Fruit fly (Drosophila melanogaster) whole organism, embryonic: Measurements from ENCODE around the gene raw.

ENCODE experiments used
- Atf3 ChIP-seq: fragments of 200-800 bp; sonication (Bioruptor generic); optimal IDR thresholded peaks from 3 replicates; lab custom pipeline; 2016; ENCODE audit warnings: missing biosample characterization, missing genetic modification characterization
- Atf6 ChIP-seq: fragments of 200-800 bp; sonication (Bioruptor generic); IDR thresholded peaks from 2 replicates; pipeline ENCODE4 v1.3.6; 2022; ENCODE audit warnings: missing biosample characterization, missing genetic modification characterization
- B-H1 ChIP-seq: fragments of 200-800 bp; sonication (Bioruptor generic); IDR thresholded peaks from 3 replicates; pipeline ENCODE4 v1.3.6; 2022; ENCODE audit warnings: missing biosample characterization, missing genetic modification characterization
- C15 ChIP-seq: fragments of 200-800 bp; sonication (Bioruptor generic); IDR thresholded peaks from 3 replicates; pipeline ENCODE4 v1.3.6; 2022; ENCODE audit warnings: missing biosample characterization, missing genetic modification characterization
- CG12219 ChIP-seq: fragments of 200-800 bp; sonication (Bioruptor generic); optimal IDR thresholded peaks from 3 replicates; lab custom pipeline; 2018; ENCODE audit warnings: missing biosample characterization, mild to moderate bottlenecking, missing genetic modification characterization
- CG13123 ChIP-seq: fragments of 200-800 bp; sonication (Bioruptor generic); optimal IDR thresholded peaks from 2 replicates; lab custom pipeline; 2016; ENCODE audit warnings: missing biosample characterization, missing genetic modification characterization
- CG14014 ChIP-seq: fragments of 200-800 bp; sonication (Bioruptor generic); IDR thresholded peaks from 2 replicates; pipeline ENCODE4 v1.3.6; 2022; ENCODE audit warnings: missing biosample characterization, missing genetic modification characterization
- CG14441 ChIP-seq: fragments of 200-800 bp; sonication (Bioruptor generic); IDR thresholded peaks from 2 replicates; pipeline ENCODE4 v1.3.6; 2022; ENCODE audit warnings: missing biosample characterization, missing genetic modification characterization
- CG16863 ChIP-seq: fragments of 200-800 bp; sonication (Bioruptor generic); optimal IDR thresholded peaks from 3 replicates; lab custom pipeline; 2016; ENCODE audit warnings: missing biosample characterization, missing genetic modification characterization
- CG17802 ChIP-seq: fragments of 200-800 bp; sonication (Bioruptor generic); optimal IDR thresholded peaks from 2 replicates; lab custom pipeline; 2018; ENCODE audit warnings: missing biosample characterization, mild to moderate bottlenecking, missing genetic modification characterization, moderate library complexity
- CG3281 ChIP-seq: fragments of 200-800 bp; sonication (Bioruptor generic); optimal IDR thresholded peaks from 3 replicates; lab custom pipeline; 2017; ENCODE audit warnings: missing biosample characterization, mild to moderate bottlenecking, missing genetic modification characterization
- CG3838 ChIP-seq: fragments of 200-800 bp; sonication (Bioruptor generic); optimal IDR thresholded peaks from 3 replicates; lab custom pipeline; 2016; ENCODE audit warnings: missing biosample characterization, missing genetic modification characterization
- CG4282 ChIP-seq: fragments of 200-800 bp; sonication (Bioruptor generic); optimal IDR thresholded peaks from 2 replicates; lab custom pipeline; 2016; ENCODE audit warnings: missing biosample characterization, missing genetic modification characterization
- CG6654 ChIP-seq: fragments of 200-800 bp; sonication (Bioruptor generic); optimal IDR thresholded peaks from 2 replicates; lab custom pipeline; 2017; ENCODE audit warnings: missing biosample characterization, mild to moderate bottlenecking, missing genetic modification characterization
- CG7786 ChIP-seq: fragments of 200-800 bp; sonication (Bioruptor generic); optimal IDR thresholded peaks from 2 replicates; lab custom pipeline; 2016; ENCODE audit warnings: missing biosample characterization, missing genetic modification characterization
- CG9609 ChIP-seq: fragments of 200-800 bp; sonication (Bioruptor generic); optimal IDR thresholded peaks from 3 replicates; lab custom pipeline; 2016; ENCODE audit warnings: missing biosample characterization, missing genetic modification characterization
- CG9727 ChIP-seq: fragments of 200-800 bp; sonication (Bioruptor generic); optimal IDR thresholded peaks from 3 replicates; lab custom pipeline; 2017; ENCODE audit warnings: missing biosample characterization, mild to moderate bottlenecking, missing genetic modification characterization
- E2f1 ChIP-seq: fragments of 200-800 bp; sonication (Bioruptor generic); IDR thresholded peaks from 2 replicates; pipeline ENCODE4 v1.3.6; 2022; ENCODE audit warnings: missing biosample characterization, missing genetic modification characterization
- Gug ChIP-seq: fragments of 200-800 bp; sonication (Bioruptor generic); IDR thresholded peaks from 4 replicates; pipeline ENCODE4 v1.3.6; 2022; ENCODE audit warnings: missing biosample characterization, missing genetic modification characterization
- HHEX ChIP-seq: fragments of 200-800 bp; sonication (Bioruptor generic); optimal IDR thresholded peaks from 3 replicates; lab custom pipeline; 2017; ENCODE audit warnings: missing biosample characterization, mild to moderate bottlenecking, missing genetic modification characterization, missing genetic modification reagents
- Hr51 ChIP-seq, 2 experiments: fragments of 200-800 bp; sonication (Bioruptor generic); optimal IDR thresholded peaks; 2 replicates in 1 of 2; 3 replicates in 1 of 2; lab custom pipeline; 2016 to 2018; ENCODE audit warnings: missing biosample characterization in 2 of 2, missing genetic modification characterization in 2 of 2, mild to moderate bottlenecking in 1 of 2, moderate library complexity in 1 of 2
- Hr78 ChIP-seq, 2 experiments: fragments of 200-800 bp in 1 of 2; fragments of >200 bp in 1 of 2; sonication (Bioruptor generic) in 1 of 2; optimal IDR thresholded peaks; 2 replicates each; lab custom pipeline; 2017 to 2019; ENCODE audit warnings: missing biosample characterization in 2 of 2, missing genetic modification characterization in 2 of 2, mild to moderate bottlenecking in 1 of 2, moderate library complexity in 1 of 2
- Kr ChIP-seq: fragments of 200-800 bp; sonication (Bioruptor generic); optimal IDR thresholded peaks from 2 replicates; lab custom pipeline; 2017; ENCODE audit warnings: missing biosample characterization, mild to moderate bottlenecking, missing genetic modification characterization
- Rx ChIP-seq: fragments of 200-800 bp; sonication (Bioruptor generic); IDR thresholded peaks from 2 replicates; pipeline ENCODE4 v1.3.6; 2022; ENCODE audit warnings: missing biosample characterization, missing genetic modification characterization
- Sin3A ChIP-seq: fragments of >200 bp; optimal IDR thresholded peaks from 2 replicates; lab custom pipeline; 2018
- Sox102F ChIP-seq: fragments of 200-800 bp; sonication (Bioruptor generic); optimal IDR thresholded peaks from 2 replicates; lab custom pipeline; 2018; ENCODE audit warnings: missing biosample characterization, mild to moderate bottlenecking, missing genetic modification characterization, moderate library complexity
- Tbp ChIP-seq: fragments of >200 bp; optimal IDR thresholded peaks from 2 replicates; lab custom pipeline; 2018; ENCODE audit warnings: missing biosample characterization, missing genetic modification characterization
- al ChIP-seq: fragments of 200-800 bp; sonication (Bioruptor generic); IDR thresholded peaks from 2 replicates; pipeline ENCODE4 v1.3.6; 2022; ENCODE audit warnings: missing biosample characterization, missing genetic modification characterization
- bbx ChIP-seq: fragments of 200-800 bp; sonication (Bioruptor generic); IDR thresholded peaks from 2 replicates; pipeline ENCODE4 v1.3.6; 2022; ENCODE audit warnings: missing biosample characterization, missing genetic modification characterization; ENCODE audit not compliant: partially characterized antibody
- cg ChIP-seq: fragments of 200-800 bp; sonication (Bioruptor generic); optimal IDR thresholded peaks from 3 replicates; lab custom pipeline; 2019; ENCODE audit warnings: missing biosample characterization, mild to moderate bottlenecking, missing genetic modification characterization, moderate library complexity
- corto ChIP-seq: fragments of 200-800 bp; sonication (Bioruptor generic); optimal IDR thresholded peaks from 2 replicates; lab custom pipeline; 2016; ENCODE audit warnings: missing biosample characterization, mild to moderate bottlenecking, missing genetic modification characterization, moderate library complexity
- dati ChIP-seq: fragments of 200-800 bp; sonication (Bioruptor generic); IDR thresholded peaks from 2 replicates; pipeline ENCODE4 v1.3.6; 2022; ENCODE audit warnings: missing biosample characterization, missing genetic modification characterization
- dm ChIP-seq: fragments of 200-800 bp; sonication (Bioruptor generic); optimal IDR thresholded peaks from 3 replicates; lab custom pipeline; 2016; ENCODE audit warnings: missing biosample characterization, missing genetic modification characterization
- dmrt11E ChIP-seq: fragments of 200-800 bp; sonication (Bioruptor generic); optimal IDR thresholded peaks from 3 replicates; lab custom pipeline; 2018; ENCODE audit warnings: missing biosample characterization, mild to moderate bottlenecking, missing genetic modification characterization, moderate library complexity
- eyg ChIP-seq: fragments of 200-800 bp; sonication (Bioruptor generic); optimal IDR thresholded peaks from 3 replicates; lab custom pipeline; 2016; ENCODE audit warnings: missing biosample characterization, missing genetic modification characterization
- fd96Cb ChIP-seq: fragments of 200-800 bp; sonication (Bioruptor generic); optimal IDR thresholded peaks from 2 replicates; lab custom pipeline; 2018; ENCODE audit warnings: missing biosample characterization, mild to moderate bottlenecking, missing genetic modification characterization, moderate library complexity
- h ChIP-seq: fragments of >200 bp; optimal IDR thresholded peaks from 2 replicates; lab custom pipeline; 2017
- ham ChIP-seq: fragments of 200-800 bp; sonication (Bioruptor generic); IDR thresholded peaks from 2 replicates; pipeline ENCODE4 v1.3.6; 2022; ENCODE audit warnings: missing biosample characterization, missing genetic modification characterization
- ken ChIP-seq: fragments of 200-800 bp; sonication (Bioruptor generic); IDR thresholded peaks from 3 replicates; pipeline ENCODE4 v1.3.6; 2022; ENCODE audit warnings: missing biosample characterization, missing genetic modification characterization
- lov ChIP-seq, 2 experiments: fragments of 200-800 bp in 1 of 2; fragments of >200 bp in 1 of 2; sonication (Bioruptor generic) in 1 of 2; IDR thresholded peaks in 1 of 2; optimal IDR thresholded peaks in 1 of 2; 2 replicates in 1 of 2; 3 replicates in 1 of 2; pipeline versions ENCODE4 v1.3.6 to Lab custom; 2017 to 2022; ENCODE audit warnings: missing biosample characterization in 1 of 2, missing genetic modification characterization in 1 of 2
- mirr ChIP-seq: fragments of 200-800 bp; sonication (Bioruptor generic); optimal IDR thresholded peaks from 3 replicates; lab custom pipeline; 2018; ENCODE audit warnings: missing biosample characterization, mild to moderate bottlenecking, missing genetic modification characterization
- nau ChIP-seq: fragments of 200-800 bp; sonication (Bioruptor generic); optimal IDR thresholded peaks from 3 replicates; lab custom pipeline; 2017; ENCODE audit warnings: missing biosample characterization, mild to moderate bottlenecking, missing genetic modification characterization, missing genetic modification reagents
- oc ChIP-seq: fragments of 200-800 bp; sonication (Bioruptor generic); optimal IDR thresholded peaks from 2 replicates; lab custom pipeline; 2018; ENCODE audit warnings: missing biosample characterization, mild to moderate bottlenecking, missing genetic modification characterization, moderate library complexity
- otp ChIP-seq: fragments of 200-800 bp; sonication (Bioruptor generic); IDR thresholded peaks from 3 replicates; pipeline ENCODE4, ENCODE4 v1.3.6; 2022; ENCODE audit warnings: missing biosample characterization, missing genetic modification characterization
- repo ChIP-seq: fragments of 200-800 bp; sonication (Bioruptor generic); optimal IDR thresholded peaks from 2 replicates; lab custom pipeline; 2016; ENCODE audit warnings: missing biosample characterization, missing genetic modification characterization
- scrt ChIP-seq: fragments of 200-800 bp; sonication (Bioruptor generic); optimal IDR thresholded peaks from 2 replicates; lab custom pipeline; 2018; ENCODE audit warnings: missing biosample characterization, mild to moderate bottlenecking, missing genetic modification characterization, moderate library complexity
- sna ChIP-seq: fragments of 200-800 bp; sonication (Bioruptor generic); IDR thresholded peaks from 2 replicates; pipeline ENCODE4 v1.3.6; 2022; ENCODE audit warnings: missing biosample characterization, missing genetic modification characterization; ENCODE audit not compliant: partially characterized antibody
- sob ChIP-seq: fragments of 200-800 bp; sonication (Bioruptor generic); IDR thresholded peaks from 2 replicates; pipeline ENCODE4 v1.3.6; 2022; ENCODE audit warnings: missing biosample characterization, missing genetic modification characterization
- sqz ChIP-seq: fragments of 200-800 bp; sonication (Bioruptor generic); optimal IDR thresholded peaks from 3 replicates; lab custom pipeline; 2018; ENCODE audit warnings: missing biosample characterization, mild to moderate bottlenecking, missing genetic modification characterization
- tap ChIP-seq: fragments of 200-800 bp; optimal IDR thresholded peaks from 3 replicates; lab custom pipeline; 2019; ENCODE audit warnings: missing biosample characterization, mild to moderate bottlenecking, missing genetic modification characterization, moderate library complexity
- twi ChIP-seq: fragments of 200-800 bp; optimal IDR thresholded peaks from 2 replicates; lab custom pipeline; 2019; ENCODE audit warnings: missing biosample characterization, mild to moderate bottlenecking, missing genetic modification characterization, moderate library complexity
- yki ChIP-seq: fragments of >200 bp; optimal IDR thresholded peaks from 3 replicates; lab custom pipeline; 2018

The raw gene

dm6 chr2L:8699895-8700314 lies 40.6 kb downstream of the raw start (continued):
- 0 out of 3 replicates have a peak, but pooled peaks have one; percentile 13 for TF ChIP-seq otp (GFP tag; lab: Robert Waterston, UW)
- no peak for TF ChIP-seq Sin3A (lab: Kevin White, UChicago)
- TF ChIP-seq mirr, result peak; percentile 98
- TF ChIP-seq C15 (GFP tag; lab: Robert Waterston, UW), result no peak
- TF ChIP-seq dmrt11E (tag; lab: Kevin White, UChicago), result no peak
- no peak for TF ChIP-seq CG14441 (GFP tag; lab: Robert Waterston, UW)
- TF ChIP-seq CG3281, result peak; percentile 69
- TF ChIP-seq oc (tag; lab: Kevin White, UChicago), result peak; percentile 34
- TF ChIP-seq HHEX, result peak; percentile 74
- TF ChIP-seq B-H1, result no peak
- no peak for TF ChIP-seq CG13123 (GFP tag; lab: Kevin White, UChicago)
- TF ChIP-seq Hr51 (GFP tag; optimal IDR thresholded peaks at IDR 0.05; lab: Kevin White, UChicago), result peak in 1 of 2 experiments; percentile 38
- no peak for TF ChIP-seq ham (GFP tag; lab: Robert Waterston, UW)
- TF ChIP-seq CG12219 (GFP tag; lab: Kevin White, UChicago), result peak; percentile 34
- TF ChIP-seq CG6654 (GFP tag; lab: Kevin White, UChicago), result no peak
- TF ChIP-seq twi (tag; lab: Kevin White, UChicago), result no peak
- no peak for TF ChIP-seq eyg (GFP tag; lab: Kevin White, UChicago)
- peak; percentile 39; the same call in 1 of the 2 replicates for TF ChIP-seq sob (GFP tag; lab: Robert Waterston, UW)
- TF ChIP-seq corto (GFP tag; lab: Kevin White, UChicago), result no peak
- peak; percentile 51; the same call in 1 of the 2 replicates for TF ChIP-seq Atf6 (GFP tag; lab: Robert Waterston, UW)
- TF ChIP-seq Hr78 (GFP tag; optimal IDR thresholded peaks at IDR 0.05; lab: Kevin White, UChicago), result no peak
- peak; percentile 67 for TF ChIP-seq tap (tag; lab: Kevin White, UChicago)
- TF ChIP-seq Tbp (GFP tag; lab: Kevin White, UChicago), result no peak
- TF ChIP-seq bbx (GFP tag; lab: Robert Waterston, UW), result no peak
- no peak for TF ChIP-seq ken (GFP tag; lab: Robert Waterston, UW)
- TF ChIP-seq h, result no peak
- no peak for TF ChIP-seq yki (lab: Kevin White, UChicago)
- TF ChIP-seq CG17802 (tag; lab: Kevin White, UChicago), result no peak
- TF ChIP-seq Sox102F (GFP tag; lab: Kevin White, UChicago), result peak; percentile 20
- no peak for TF ChIP-seq Kr (GFP tag; lab: Kevin White, UChicago)
- TF ChIP-seq CG9609 (GFP tag; lab: Kevin White, UChicago), result no peak
- no peak for TF ChIP-seq Atf3
- no peak for TF ChIP-seq al
- peak; percentile 75 for TF ChIP-seq sqz (GFP tag; lab: Kevin White, UChicago)
- peak; percentile 59 for TF ChIP-seq scrt
- no peak for TF ChIP-seq sna
- no peak for TF ChIP-seq dati
- TF ChIP-seq CG14014 (GFP tag; lab: Robert Waterston, UW), result peak; percentile 71; the same call in 1 of the 2 replicates
- TF ChIP-seq Rx (GFP tag; lab: Robert Waterston, UW), result no peak
- no peak for TF ChIP-seq E2f1
- TF ChIP-seq CG4282 (GFP tag; lab: Kevin White, UChicago), result no peak
- peak; percentile 13 for TF ChIP-seq CG3838 (GFP tag; lab: Kevin White, UChicago)
- TF ChIP-seq CG9727, result peak; percentile 35
- no peak for TF ChIP-seq dm (GFP tag; lab: Kevin White, UChicago)
- no peak for TF ChIP-seq Gug (GFP tag; lab: Robert Waterston, UW)
- TF ChIP-seq nau, result peak; percentile 41
- no peak for TF ChIP-seq lov (optimal IDR thresholded peaks at IDR 0.05; lab: Kevin White, UChicago)
- no peak for TF ChIP-seq lov (GFP tag; IDR thresholded peaks at IDR 0.05; lab: Robert Waterston, UW)
- no peak for TF ChIP-seq repo (GFP tag; lab: Kevin White, UChicago)
- peak; percentile 43 for TF ChIP-seq cg (GFP tag; lab: Kevin White, UChicago)
- no peak for TF ChIP-seq CG7786
- TF ChIP-seq fd96Cb, result peak; percentile 5
- no peak for TF ChIP-seq CG16863 (GFP tag; lab: Kevin White, UChicago)
